Fruit fly (Drosophila melanogaster): ENCODE measurements around the gene Cpr73D.

DNA sequence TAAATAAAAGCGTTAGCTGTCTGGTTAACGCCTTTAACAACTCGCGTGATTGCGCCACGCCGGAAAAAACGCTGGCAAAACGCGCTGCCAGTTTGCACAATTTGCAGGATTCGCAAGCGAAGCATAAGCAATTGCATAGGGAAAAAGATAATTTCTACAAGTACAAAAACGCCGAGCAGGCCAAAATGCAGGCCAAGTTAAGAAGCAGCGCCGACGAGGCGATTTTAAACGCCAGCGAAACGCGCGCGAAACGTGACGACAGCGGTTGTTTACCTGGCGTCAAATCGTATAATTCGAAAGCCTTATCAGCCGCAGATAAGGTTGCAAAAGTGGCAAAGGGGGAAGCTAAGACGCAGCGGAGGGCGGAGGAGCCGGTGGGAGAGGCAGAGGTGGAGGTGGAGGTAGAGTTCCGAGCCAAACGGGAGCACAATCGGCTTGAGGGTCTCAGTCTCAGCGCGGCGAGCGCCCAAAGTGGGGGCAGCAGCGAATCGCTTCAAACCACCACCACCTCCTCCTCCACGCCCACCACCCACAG, 23.7 kb upstream of the Cpr73D start:
- TF ChIP-seq CG6808 (GFP tag; optimal IDR thresholded peaks at IDR 0.05) (no peak), eg (GFP tag; IDR thresholded peaks at IDR 0.05) (no peak), OdsH (GFP tag; optimal IDR thresholded peaks at IDR 0.05) (no peak), CG10631 (GFP tag; optimal IDR thresholded peaks at IDR 0.05) (no peak), Ets96B (tag; optimal IDR thresholded peaks at IDR 0.05) (no peak)

Data from whole organism, prepupa.